Worm (Caenorhabditis elegans) whole organism, mixed stage, embryonic: ENCODE data around the gene F22B5.10.

Experiments used
- M03D4.4 ChIP-seq: sonication (generic microtip); optimal IDR thresholded peaks from 2 replicates; lab custom pipeline; 2017; ENCODE audit warnings: mild to moderate bottlenecking, missing genetic modification characterization, missing compliant biosample characterization
- bed-3 ChIP-seq: fragments of 200-800 bp; sonication (Bioruptor generic); optimal IDR thresholded peaks from 3 replicates; lab custom pipeline; 2018; ENCODE audit warnings: mild to moderate bottlenecking, missing genetic modification characterization, moderate library complexity, missing compliant biosample characterization
- blmp-1 ChIP-seq: fragments of 150-350 bp; optimal IDR thresholded peaks from 2 replicates; lab custom pipeline; 2014; ENCODE audit warnings: missing biosample characterization, missing genetic modification characterization
- ceh-39 ChIP-seq: fragments of 150-350 bp; optimal IDR thresholded peaks from 2 replicates; lab custom pipeline; 2014; ENCODE audit warnings: missing biosample characterization, missing genetic modification characterization
- ceh-43 ChIP-seq: fragments of 200-800 bp; sonication (Bioruptor generic); optimal IDR thresholded peaks from 2 replicates; lab custom pipeline; 2018; ENCODE audit warnings: mild to moderate bottlenecking, missing genetic modification characterization, moderate library complexity, missing compliant biosample characterization
- cnd-1 ChIP-seq: fragments of 200-800 bp; sonication (Bioruptor generic); optimal IDR thresholded peaks from 2 replicates; lab custom pipeline; 2018; ENCODE audit warnings: mild to moderate bottlenecking, missing genetic modification characterization, missing compliant biosample characterization
- drap-1 ChIP-seq: fragments of 200-800 bp; sonication (Bioruptor generic); optimal IDR thresholded peaks from 3 replicates; lab custom pipeline; 2018; ENCODE audit warnings: mild to moderate bottlenecking, missing genetic modification characterization, missing compliant biosample characterization
- flh-1 ChIP-seq: fragments of 200-800 bp; sonication (Bioruptor generic); optimal IDR thresholded peaks from 2 replicates; lab custom pipeline; 2018; ENCODE audit warnings: mild to moderate bottlenecking, missing genetic modification characterization, moderate library complexity, missing compliant biosample characterization
- ham-2 ChIP-seq: fragments of 200-800 bp; sonication (Bioruptor generic); optimal IDR thresholded peaks from 2 replicates; lab custom pipeline; 2018; ENCODE audit warnings: mild to moderate bottlenecking, missing genetic modification characterization, missing compliant biosample characterization
- hlh-1 ChIP-seq: fragments of 150-350 bp; optimal IDR thresholded peaks from 2 replicates; lab custom pipeline; 2014; ENCODE audit warnings: missing biosample characterization, missing genetic modification reagents, missing genetic modification characterization
- lin-13 ChIP-seq: fragments of 150-350 bp; optimal IDR thresholded peaks from 2 replicates; lab custom pipeline; 2014; ENCODE audit warnings: missing biosample characterization, missing genetic modification characterization
- lsy-2 ChIP-seq: fragments of 150-350 bp; optimal IDR thresholded peaks from 2 replicates; lab custom pipeline; 2014; ENCODE audit warnings: missing biosample characterization, missing genetic modification characterization
- mab-5 ChIP-seq: fragments of 150-350 bp; optimal IDR thresholded peaks from 2 replicates; lab custom pipeline; 2014; ENCODE audit warnings: missing biosample characterization, missing genetic modification characterization
- mep-1 ChIP-seq: fragments of 150-350 bp; optimal IDR thresholded peaks from 2 replicates; lab custom pipeline; 2017; ENCODE audit warnings: missing biosample characterization, missing genetic modification reagents, missing genetic modification characterization, inconsistent platforms
- mls-2 ChIP-seq: sonication (generic microtip); optimal IDR thresholded peaks from 2 replicates; lab custom pipeline; 2016; ENCODE audit warnings: mild to moderate bottlenecking, missing genetic modification characterization, moderate library complexity, missing compliant biosample characterization
- nhr-12 ChIP-seq: fragments of 150-350 bp; optimal IDR thresholded peaks from 2 replicates; lab custom pipeline; 2014; ENCODE audit warnings: missing biosample characterization, missing genetic modification characterization
- nhr-2 ChIP-seq: fragments of 150-350 bp; optimal IDR thresholded peaks from 2 replicates; lab custom pipeline; 2014; ENCODE audit warnings: missing biosample characterization, missing genetic modification characterization
- nhr-237 ChIP-seq: fragments of 150-350 bp; optimal IDR thresholded peaks from 2 replicates; lab custom pipeline; 2014; ENCODE audit warnings: missing biosample characterization, missing genetic modification characterization
- nhr-28 ChIP-seq: fragments of 150-350 bp; optimal IDR thresholded peaks from 2 replicates; lab custom pipeline; 2014; ENCODE audit warnings: missing biosample characterization, missing genetic modification characterization
- nhr-76 ChIP-seq: sonication (generic microtip); optimal IDR thresholded peaks from 2 replicates; lab custom pipeline; 2017; ENCODE audit warnings: missing biosample characterization, missing genetic modification characterization
- pha-4 ChIP-seq: fragments of 150-350 bp; optimal IDR thresholded peaks from 2 replicates; lab custom pipeline; 2018; ENCODE audit warnings: missing biosample characterization, missing genetic modification reagents, missing genetic modification characterization
- sem-2 ChIP-seq: fragments of 200-800 bp; sonication (Bioruptor generic); optimal IDR thresholded peaks from 2 replicates; lab custom pipeline; 2018; ENCODE audit warnings: mild to moderate bottlenecking, missing genetic modification characterization, missing compliant biosample characterization
- snpc-4 ChIP-seq: fragments of 150-350 bp; optimal IDR thresholded peaks from 2 replicates; lab custom pipeline; 2014; ENCODE audit warnings: missing biosample characterization, missing genetic modification characterization
- sptf-1 ChIP-seq: sonication (generic microtip); optimal IDR thresholded peaks from 2 replicates; lab custom pipeline; 2017; ENCODE audit warnings: mild to moderate bottlenecking, missing genetic modification characterization, moderate library complexity, missing compliant biosample characterization
- tbx-8 ChIP-seq: fragments of 200-800 bp; sonication (Bioruptor generic); optimal IDR thresholded peaks from 2 replicates; lab custom pipeline; 2018; ENCODE audit warnings: mild to moderate bottlenecking, missing genetic modification characterization, moderate library complexity, missing compliant biosample characterization
- unc-120 ChIP-seq: sonication (generic microtip); optimal IDR thresholded peaks from 2 replicates; lab custom pipeline; 2017; ENCODE audit warnings: missing genetic modification characterization, missing compliant biosample characterization; ENCODE audit not compliant: poor library complexity, severe bottlenecking
- unc-39 ChIP-seq: fragments of 150-350 bp; optimal IDR thresholded peaks from 2 replicates; lab custom pipeline; 2014; ENCODE audit warnings: missing biosample characterization, missing genetic modification characterization
- unc-62 ChIP-seq: fragments of 150-350 bp; optimal IDR thresholded peaks from 2 replicates; lab custom pipeline; 2014; ENCODE audit warnings: missing biosample characterization, missing genetic modification reagents, missing genetic modification characterization
- zip-8 ChIP-seq: fragments of 150-350 bp; optimal IDR thresholded peaks from 2 replicates; lab custom pipeline; 2014; ENCODE audit warnings: missing biosample characterization, missing genetic modification characterization

The F22B5.10 gene

DNA sequence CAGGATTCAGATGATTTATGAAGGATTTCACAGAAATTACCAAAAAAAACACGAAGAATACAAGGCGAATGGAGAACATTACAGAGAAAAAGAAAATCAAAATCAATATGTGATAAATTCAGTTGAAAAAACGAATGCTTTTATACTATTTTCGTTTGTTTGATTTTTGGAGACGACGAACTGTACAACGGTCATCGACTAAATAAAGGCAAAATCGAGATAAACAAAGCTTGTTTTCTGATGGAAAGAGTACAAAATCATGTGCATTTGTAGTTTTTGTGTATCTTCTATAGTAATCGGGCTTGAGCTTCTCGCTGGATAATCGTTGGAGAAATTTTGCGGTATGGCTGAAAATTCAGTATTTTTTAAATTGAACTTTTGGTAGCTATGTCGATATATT is 4.2 kb downstream of the F22B5.10 start, which contains the start of gene M05D6.8:
M05D6.8 (minus strand) TSS at position 101 of the 400 bp plus-strand sequence.
- no peak for TF ChIP-seq nhr-28 (tag; lab: Kevin White, UChicago)
- TF ChIP-seq snpc-4: no peak
- no peak for TF ChIP-seq sem-2
- no peak for TF ChIP-seq nhr-237 (tag; lab: Kevin White, UChicago)
- no peak for TF ChIP-seq ham-2 (GFP tag; lab: Kevin White, UChicago)
- no peak for TF ChIP-seq nhr-2 (tag; lab: Kevin White, UChicago)
- TF ChIP-seq nhr-12 (tag; lab: Kevin White, UChicago): no peak
- TF ChIP-seq sptf-1 (tag; lab: Kevin White, UChicago): no peak
- TF ChIP-seq nhr-76 (tag; lab: Kevin White, UChicago): no peak
- no peak for TF ChIP-seq lin-13 (tag; lab: Kevin White, UChicago)
- TF ChIP-seq flh-1 (GFP tag; lab: Kevin White, UChicago): no peak
- no peak for TF ChIP-seq zip-8 (tag; lab: Kevin White, UChicago)
- no peak for TF ChIP-seq pha-4 (tag; lab: Kevin White, UChicago)
- TF ChIP-seq ceh-39 (tag; lab: Kevin White, UChicago): no peak
- no peak for TF ChIP-seq mab-5 (tag; lab: Kevin White, UChicago)
- TF ChIP-seq drap-1 (GFP tag; lab: Kevin White, UChicago): no peak
- TF ChIP-seq blmp-1 (tag; lab: Kevin White, UChicago): no peak
- no peak for TF ChIP-seq cnd-1 (tag; lab: Kevin White, UChicago)
- TF ChIP-seq unc-39 (tag; lab: Kevin White, UChicago): no peak

DNA sequence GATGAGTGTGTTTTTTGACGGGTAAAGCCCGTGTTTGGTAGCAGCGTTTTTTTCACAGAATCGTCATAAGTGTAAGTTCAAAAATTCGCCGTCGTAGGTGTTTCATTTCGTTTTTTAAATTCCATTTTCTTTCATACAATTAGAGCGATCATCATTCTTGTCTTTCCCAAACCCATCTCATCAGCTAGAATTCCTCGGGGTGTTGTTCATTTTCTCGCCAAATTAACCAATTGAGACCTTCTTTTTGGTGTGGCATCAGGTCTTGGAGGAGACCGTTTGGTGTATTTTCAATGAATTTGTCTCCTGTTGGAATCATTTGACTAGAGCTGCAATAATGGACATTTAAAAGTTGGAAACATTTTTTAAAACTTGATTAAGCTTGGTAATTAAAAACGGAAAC is 5.9 kb downstream of the F22B5.10 start:
- TF ChIP-seq cnd-1 (tag; lab: Kevin White, UChicago) (no peak), sptf-1 (tag; lab: Kevin White, UChicago) (no peak), lsy-2 (tag; lab: Kevin White, UChicago) (no peak)

DNA sequence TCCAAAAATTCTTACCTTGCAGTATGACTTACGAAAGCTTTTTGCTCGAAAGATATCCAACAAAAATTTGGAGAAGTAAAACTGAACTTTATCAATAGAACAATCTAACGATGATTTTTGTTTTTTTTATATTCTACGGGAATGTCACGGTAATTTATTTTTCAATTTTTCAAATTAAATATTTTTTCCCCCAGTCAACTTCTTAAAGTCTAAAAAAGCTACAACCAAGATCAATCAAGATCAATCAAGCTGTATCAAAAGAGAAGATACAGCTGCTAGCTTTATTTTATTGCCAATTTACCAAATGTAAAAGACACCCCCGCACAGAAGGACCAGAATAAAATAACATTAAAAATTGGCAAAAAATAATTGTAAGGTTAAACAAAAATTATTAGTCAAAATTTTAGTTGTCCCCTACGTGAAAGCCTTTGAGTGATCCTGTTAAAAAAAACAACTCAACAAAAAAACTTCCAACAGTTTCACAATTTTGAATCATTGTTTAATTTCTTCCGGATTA is 8.4 kb downstream of the F22B5.10 start, which contains the start of the genes M05D6.1 and M05D6.3:
M05D6.1 (minus strand) TSS at position 101 of the 517 bp plus-strand sequence.
M05D6.3 (plus strand) TSS at position 467 of the 517 bp plus-strand sequence.
- TF ChIP-seq mep-1 (tag; lab: Kevin White, UChicago) (no peak), pha-4 (tag; lab: Kevin White, UChicago) (no peak), nhr-2 (tag; lab: Kevin White, UChicago) (no peak), lin-13 (tag; lab: Kevin White, UChicago) (no peak), nhr-28 (tag; lab: Kevin White, UChicago) (no peak), mab-5 (tag; lab: Kevin White, UChicago) (no peak), bed-3 (GFP tag; lab: Kevin White, UChicago) (no peak), tbx-8 (GFP tag; lab: Kevin White, UChicago) (no peak)

DNA sequence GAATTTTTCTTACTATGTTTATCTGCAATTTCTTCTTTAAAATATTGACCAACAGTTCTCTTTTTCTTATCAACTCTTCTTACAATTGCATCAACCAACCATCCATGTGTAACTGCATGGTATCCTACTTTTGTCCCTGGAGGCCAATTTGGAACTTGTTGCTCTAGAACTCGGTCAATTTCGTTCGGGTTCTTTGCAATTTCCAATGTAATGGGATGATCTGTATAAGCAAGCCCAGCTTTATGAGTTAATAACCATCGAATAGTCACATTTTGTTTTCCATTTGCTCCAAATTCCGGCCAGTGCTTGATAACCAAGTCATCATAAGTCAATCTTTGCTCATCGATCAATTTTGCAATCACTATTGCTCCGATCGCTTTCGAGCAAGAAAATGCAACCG is 12.4 kb downstream of the F22B5.10 start:
- TF ChIP-seq hlh-1 (tag; lab: Kevin White, UChicago) (no peak), nhr-2 (tag; lab: Kevin White, UChicago) (no peak), nhr-237 (tag; lab: Kevin White, UChicago) (no peak), unc-62 (GFP tag; lab: Kevin White, UChicago) (no peak), ceh-39 (tag; lab: Kevin White, UChicago) (no peak), mep-1 (tag; lab: Kevin White, UChicago) (no peak), bed-3 (GFP tag; lab: Kevin White, UChicago) (no peak), M03D4.4 (no peak), nhr-28 (tag; lab: Kevin White, UChicago) (no peak), flh-1 (GFP tag; lab: Kevin White, UChicago) (no peak), pha-4 (tag; lab: Kevin White, UChicago) (no peak), zip-8 (tag; lab: Kevin White, UChicago) (no peak), ham-2 (GFP tag; lab: Kevin White, UChicago) (no peak), unc-39 (tag; lab: Kevin White, UChicago) (no peak), drap-1 (GFP tag; lab: Kevin White, UChicago) (no peak), ceh-43 (GFP tag; lab: Kevin White, UChicago) (no peak)

DNA sequence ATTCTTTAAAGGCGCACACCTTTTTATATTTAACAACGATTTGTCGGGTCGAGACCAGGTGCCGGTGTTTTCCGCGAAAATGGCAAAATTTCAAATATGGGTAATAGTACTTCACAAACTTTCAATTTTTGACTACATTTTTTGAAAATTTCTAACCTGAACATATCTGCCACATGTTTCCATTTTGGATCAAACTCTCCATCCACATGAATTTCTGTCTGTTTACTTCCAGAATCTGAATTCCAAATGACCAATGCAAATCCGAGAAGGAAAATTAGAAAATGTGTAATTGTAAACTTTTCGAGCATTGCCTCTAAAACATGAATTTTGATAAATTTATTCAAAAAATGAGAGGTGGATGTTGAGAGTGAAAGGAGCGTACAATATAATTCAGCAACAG is 13.2 kb downstream of the F22B5.10 start, which contains the start of gene lact-4:
lact-4 (minus strand) TSS at position 313 of the 400 bp plus-strand sequence.
- no peak for TF ChIP-seq flh-1 (GFP tag; lab: Kevin White, UChicago)
- no peak for TF ChIP-seq cnd-1 (tag; lab: Kevin White, UChicago)
- no peak for TF ChIP-seq ceh-43 (GFP tag; lab: Kevin White, UChicago)
- TF ChIP-seq mep-1 (tag; lab: Kevin White, UChicago): no peak
- TF ChIP-seq unc-120 (tag; lab: Kevin White, UChicago): no peak
- no peak for TF ChIP-seq mls-2 (tag; lab: Kevin White, UChicago)
- TF ChIP-seq nhr-2 (tag; lab: Kevin White, UChicago): no peak
- no peak for TF ChIP-seq drap-1 (GFP tag; lab: Kevin White, UChicago)
